Worm (Caenorhabditis elegans) whole organism, mixed stage, embryonic: ENCODE results near the gene atad-3.
"Not testable (repeated sequence)": the region's sequence is repeated elsewhere in the genome, so short reads cannot be mapped to it uniquely, and the experiment has no call there.

Experiments
- M03D4.4 ChIP-seq: sonication (generic microtip); optimal IDR thresholded peaks from 2 replicates; lab custom pipeline; 2017; ENCODE audit warnings: mild to moderate bottlenecking, missing genetic modification characterization, missing compliant biosample characterization
- bed-3 ChIP-seq: fragments of 200-800 bp; sonication (Bioruptor generic); optimal IDR thresholded peaks from 3 replicates; lab custom pipeline; 2018; ENCODE audit warnings: mild to moderate bottlenecking, missing genetic modification characterization, moderate library complexity, missing compliant biosample characterization
- blmp-1 ChIP-seq: fragments of 150-350 bp; optimal IDR thresholded peaks from 2 replicates; lab custom pipeline; 2014; ENCODE audit warnings: missing biosample characterization, missing genetic modification characterization
- ceh-43 ChIP-seq: fragments of 200-800 bp; sonication (Bioruptor generic); optimal IDR thresholded peaks from 2 replicates; lab custom pipeline; 2018; ENCODE audit warnings: mild to moderate bottlenecking, missing genetic modification characterization, moderate library complexity, missing compliant biosample characterization
- ceh-83 ChIP-seq: fragments of 200-800 bp; sonication (Bioruptor generic); optimal IDR thresholded peaks from 2 replicates; lab custom pipeline; 2018; ENCODE audit warnings: mild to moderate bottlenecking, missing genetic modification characterization, missing compliant biosample characterization
- cnd-1 ChIP-seq: fragments of 200-800 bp; sonication (Bioruptor generic); optimal IDR thresholded peaks from 2 replicates; lab custom pipeline; 2018; ENCODE audit warnings: mild to moderate bottlenecking, missing genetic modification characterization, missing compliant biosample characterization
- drap-1 ChIP-seq: fragments of 200-800 bp; sonication (Bioruptor generic); optimal IDR thresholded peaks from 3 replicates; lab custom pipeline; 2018; ENCODE audit warnings: mild to moderate bottlenecking, missing genetic modification characterization, missing compliant biosample characterization
- elt-1 ChIP-seq: sonication (generic microtip); optimal IDR thresholded peaks from 2 replicates; lab custom pipeline; 2017; ENCODE audit warnings: missing genetic modification characterization, mild to moderate bottlenecking, missing compliant biosample characterization, antibody characterized with exemption, moderate library complexity, borderline replicate concordance; ENCODE audit not compliant: insufficient read depth
- elt-3 ChIP-seq: fragments of 150-350 bp; optimal IDR thresholded peaks from 2 replicates; lab custom pipeline; 2014; ENCODE audit warnings: missing biosample characterization, missing genetic modification characterization
- flh-1 ChIP-seq: fragments of 200-800 bp; sonication (Bioruptor generic); optimal IDR thresholded peaks from 2 replicates; lab custom pipeline; 2018; ENCODE audit warnings: mild to moderate bottlenecking, missing genetic modification characterization, moderate library complexity, missing compliant biosample characterization
- lin-13 ChIP-seq: fragments of 150-350 bp; optimal IDR thresholded peaks from 2 replicates; lab custom pipeline; 2014; ENCODE audit warnings: missing biosample characterization, missing genetic modification characterization
- lin-32 ChIP-seq: fragments of 200-800 bp; sonication (Bioruptor generic); optimal IDR thresholded peaks from 2 replicates; lab custom pipeline; 2018; ENCODE audit warnings: mild to moderate bottlenecking, missing genetic modification characterization, missing compliant biosample characterization
- lsy-2 ChIP-seq: fragments of 150-350 bp; optimal IDR thresholded peaks from 2 replicates; lab custom pipeline; 2014; ENCODE audit warnings: missing biosample characterization, missing genetic modification characterization
- mab-5 ChIP-seq: fragments of 150-350 bp; optimal IDR thresholded peaks from 2 replicates; lab custom pipeline; 2014; ENCODE audit warnings: missing biosample characterization, missing genetic modification characterization
- mep-1 ChIP-seq: fragments of 150-350 bp; optimal IDR thresholded peaks from 2 replicates; lab custom pipeline; 2017; ENCODE audit warnings: missing biosample characterization, missing genetic modification reagents, missing genetic modification characterization, inconsistent platforms
- mls-2 ChIP-seq: sonication (generic microtip); optimal IDR thresholded peaks from 2 replicates; lab custom pipeline; 2016; ENCODE audit warnings: mild to moderate bottlenecking, missing genetic modification characterization, moderate library complexity, missing compliant biosample characterization
- nhr-12 ChIP-seq: fragments of 150-350 bp; optimal IDR thresholded peaks from 2 replicates; lab custom pipeline; 2014; ENCODE audit warnings: missing biosample characterization, missing genetic modification characterization
- nhr-2 ChIP-seq: fragments of 150-350 bp; optimal IDR thresholded peaks from 2 replicates; lab custom pipeline; 2014; ENCODE audit warnings: missing biosample characterization, missing genetic modification characterization
- nhr-237 ChIP-seq: fragments of 150-350 bp; optimal IDR thresholded peaks from 2 replicates; lab custom pipeline; 2014; ENCODE audit warnings: missing biosample characterization, missing genetic modification characterization
- nhr-28 ChIP-seq: fragments of 150-350 bp; optimal IDR thresholded peaks from 2 replicates; lab custom pipeline; 2014; ENCODE audit warnings: missing biosample characterization, missing genetic modification characterization
- nhr-76 ChIP-seq: sonication (generic microtip); optimal IDR thresholded peaks from 2 replicates; lab custom pipeline; 2017; ENCODE audit warnings: missing biosample characterization, missing genetic modification characterization
- pha-4 ChIP-seq: fragments of 150-350 bp; optimal IDR thresholded peaks from 2 replicates; lab custom pipeline; 2018; ENCODE audit warnings: missing biosample characterization, missing genetic modification reagents, missing genetic modification characterization
- snpc-4 ChIP-seq: fragments of 150-350 bp; optimal IDR thresholded peaks from 2 replicates; lab custom pipeline; 2014; ENCODE audit warnings: missing biosample characterization, missing genetic modification characterization
- sptf-1 ChIP-seq: sonication (generic microtip); optimal IDR thresholded peaks from 2 replicates; lab custom pipeline; 2017; ENCODE audit warnings: mild to moderate bottlenecking, missing genetic modification characterization, moderate library complexity, missing compliant biosample characterization
- tbx-8 ChIP-seq: fragments of 200-800 bp; sonication (Bioruptor generic); optimal IDR thresholded peaks from 2 replicates; lab custom pipeline; 2018; ENCODE audit warnings: mild to moderate bottlenecking, missing genetic modification characterization, moderate library complexity, missing compliant biosample characterization
- unc-120 ChIP-seq: sonication (generic microtip); optimal IDR thresholded peaks from 2 replicates; lab custom pipeline; 2017; ENCODE audit warnings: missing genetic modification characterization, missing compliant biosample characterization; ENCODE audit not compliant: poor library complexity, severe bottlenecking
- unc-39 ChIP-seq: fragments of 150-350 bp; optimal IDR thresholded peaks from 2 replicates; lab custom pipeline; 2014; ENCODE audit warnings: missing biosample characterization, missing genetic modification characterization
- unc-62 ChIP-seq: fragments of 150-350 bp; optimal IDR thresholded peaks from 2 replicates; lab custom pipeline; 2014; ENCODE audit warnings: missing biosample characterization, missing genetic modification reagents, missing genetic modification characterization
- zip-8 ChIP-seq: fragments of 150-350 bp; optimal IDR thresholded peaks from 2 replicates; lab custom pipeline; 2014; ENCODE audit warnings: missing biosample characterization, missing genetic modification characterization
- ztf-11 ChIP-seq: fragments of 150-350 bp; optimal IDR thresholded peaks from 2 replicates; lab custom pipeline; 2014; ENCODE audit warnings: missing biosample characterization, missing genetic modification characterization

The atad-3 gene

DNA sequence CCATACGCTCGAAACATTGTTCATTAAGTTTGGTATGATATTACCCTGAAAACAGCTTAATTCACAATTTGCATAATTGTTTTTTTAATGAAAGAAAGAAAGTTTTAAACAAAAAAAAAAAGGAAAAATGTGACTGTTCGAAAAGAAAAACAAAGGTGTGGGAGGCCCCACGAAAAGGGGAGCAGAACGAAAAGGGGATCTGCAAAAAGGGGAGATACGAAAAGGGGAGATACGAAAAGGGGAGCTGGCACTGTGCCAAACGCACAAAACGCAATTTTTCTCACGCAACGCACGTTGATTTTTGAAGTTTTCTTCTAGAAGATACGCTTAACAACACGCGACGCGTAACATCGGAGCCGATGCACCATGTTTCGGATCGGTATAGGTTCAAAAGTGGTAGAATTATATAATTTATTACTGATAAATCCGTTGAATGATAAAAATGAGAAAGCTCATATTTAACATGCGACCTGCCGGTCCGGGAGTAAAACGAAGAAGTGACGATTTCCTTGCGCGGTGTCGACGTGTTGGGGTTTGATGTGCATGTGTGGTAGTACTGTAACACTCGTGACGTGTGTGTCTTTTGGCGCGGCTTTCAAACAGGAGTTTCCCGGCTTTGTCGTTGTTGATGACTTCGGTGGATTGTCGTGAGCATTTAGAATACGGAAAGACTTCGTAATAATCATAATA, 1.1 kb upstream of the atad-3 start, which contains the start of gene nrde-2:
nrde-2 (minus strand) TSS at position 45 of the 690 bp plus-strand sequence.
- not testable (repeated sequence) for TF ChIP-seq lin-13 (tag; lab: Kevin White, UChicago); lin-32 (GFP tag; lab: Kevin White, UChicago); flh-1 (GFP tag; lab: Kevin White, UChicago)

ce11 chrII:10250966-10251365, 2.2 kb downstream of the atad-3 start, which contains the start of gene F54B3.1:
Gene F54B3.1, plus strand, starts transcription at chrII:10251266.
- TF ChIP-seq mep-1 (tag; lab: Kevin White, UChicago) (no peak), unc-120 (tag; lab: Kevin White, UChicago) (no peak), lsy-2 (tag; lab: Kevin White, UChicago) (no peak), nhr-2 (tag; lab: Kevin White, UChicago) (no peak), ztf-11 (tag; lab: Kevin White, UChicago) (no peak), bed-3 (no peak), cnd-1 (no peak), flh-1 (GFP tag; lab: Kevin White, UChicago) (no peak), elt-1 (tag; lab: Kevin White, UChicago) (no peak), pha-4 (tag; lab: Kevin White, UChicago) (no peak), nhr-28 (tag; lab: Kevin White, UChicago) (no peak)
- TF ChIP-seq, all 35 proteins: peak for 0

DNA sequence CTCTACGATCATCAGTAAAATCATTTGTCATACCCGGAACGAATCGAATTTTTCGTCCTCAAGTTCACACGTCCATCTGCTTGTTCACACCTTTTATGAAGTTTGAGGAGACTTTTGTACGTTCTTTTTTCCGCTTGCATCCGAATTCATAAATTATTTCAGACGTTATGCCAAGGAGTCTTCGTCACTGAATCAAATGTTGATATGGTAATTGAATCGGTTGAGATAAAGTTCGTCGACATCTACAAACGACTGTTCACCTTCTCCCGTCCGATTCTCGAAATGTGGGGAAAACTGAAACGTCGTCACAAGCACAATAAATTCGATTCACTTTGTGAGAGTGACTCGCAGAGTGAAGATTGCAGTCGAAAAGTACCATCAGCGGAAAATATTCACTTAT, 3.3 kb downstream of the atad-3 start:
- TF ChIP-seq snpc-4 (tag; lab: Kevin White, UChicago) (no peak), lsy-2 (tag; lab: Kevin White, UChicago) (no peak), ceh-83 (GFP tag; lab: Kevin White, UChicago) (no peak), drap-1 (no peak), mab-5 (tag; lab: Kevin White, UChicago) (no peak), M03D4.4 (tag; lab: Kevin White, UChicago) (no peak), nhr-28 (tag; lab: Kevin White, UChicago) (no peak), nhr-12 (tag; lab: Kevin White, UChicago) (no peak), unc-62 (no peak), ceh-43 (GFP tag; lab: Kevin White, UChicago) (no peak), flh-1 (GFP tag; lab: Kevin White, UChicago) (no peak), nhr-76 (tag; lab: Kevin White, UChicago) (no peak), blmp-1 (no peak), tbx-8 (GFP tag; lab: Kevin White, UChicago) (no peak), nhr-237 (tag; lab: Kevin White, UChicago) (no peak), nhr-2 (tag; lab: Kevin White, UChicago) (no peak)
- TF ChIP-seq, all 35 proteins: peak for 0

DNA sequence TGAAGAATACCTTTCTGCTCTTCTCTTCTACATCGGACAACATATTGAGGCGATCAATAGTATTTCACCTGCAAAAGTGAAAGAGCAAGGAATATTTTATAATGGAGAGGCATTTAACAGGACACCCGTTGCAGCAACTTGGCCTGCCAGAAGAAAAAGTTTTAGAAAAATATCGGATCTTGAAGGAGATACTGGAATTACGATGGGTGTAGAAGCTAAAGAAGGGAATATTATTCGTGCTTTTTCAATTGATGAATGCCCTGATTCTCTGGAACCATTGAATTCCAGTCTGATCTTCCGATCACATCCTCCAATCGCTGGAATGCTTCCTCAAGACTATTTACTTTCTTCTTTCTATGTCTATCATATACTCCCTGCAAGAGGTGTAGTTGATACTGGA, 12.5 kb downstream of the atad-3 start:
- TF ChIP-seq zip-8: no peak
- TF ChIP-seq elt-3: no peak
- TF ChIP-seq mep-1 (tag; lab: Kevin White, UChicago): no peak
- no peak for TF ChIP-seq lsy-2 (tag; lab: Kevin White, UChicago)
- TF ChIP-seq unc-120 (tag; lab: Kevin White, UChicago): no peak
- TF ChIP-seq lin-13 (tag; lab: Kevin White, UChicago): no peak
- no peak for TF ChIP-seq blmp-1
- no peak for TF ChIP-seq unc-39
- TF ChIP-seq ceh-83 (GFP tag; lab: Kevin White, UChicago): no peak
- TF ChIP-seq bed-3: no peak
- TF ChIP-seq sptf-1 (tag; lab: Kevin White, UChicago): no peak

ce11 chrII:10270052-10270451, 21.3 kb downstream of the atad-3 start, which contains the start of gene F54B3.2:
Gene F54B3.2, minus strand, starts transcription at chrII:10270152.
- TF ChIP-seq drap-1 (no peak), mls-2 (no peak), nhr-237 (tag; lab: Kevin White, UChicago) (no peak), lin-32 (GFP tag; lab: Kevin White, UChicago) (no peak), ztf-11 (tag; lab: Kevin White, UChicago) (no peak), pha-4 (tag; lab: Kevin White, UChicago) (no peak)
- TF ChIP-seq, all 35 proteins: peak for 0
